Worm (Caenorhabditis elegans) whole organism, L4 larva: ENCODE data around the gene ZK402.2.

Source experiments
- F10B5.3 ChIP-seq: sonication (generic microtip); optimal IDR thresholded peaks from 2 replicates; lab custom pipeline; 2016; ENCODE audit warnings: mild to moderate bottlenecking, missing genetic modification characterization, missing compliant biosample characterization
- F26F4.8 ChIP-seq: fragments of 200-800 bp; sonication (Bioruptor generic); conservative IDR thresholded peaks from 2 replicates; pipeline ENCODE4 v1.3.6; 2022; ENCODE audit warnings: missing genetic modification characterization, missing compliant biosample characterization
- F37D6.2 ChIP-seq: sonication (generic microtip); optimal IDR thresholded peaks from 2 replicates; lab custom pipeline; 2016; ENCODE audit warnings: mild to moderate bottlenecking, missing genetic modification characterization, missing compliant biosample characterization
- F49E8.2 ChIP-seq: sonication (generic microtip); optimal IDR thresholded peaks from 2 replicates; lab custom pipeline; 2016; ENCODE audit warnings: missing compliant biosample characterization, mild to moderate bottlenecking, missing genetic modification characterization, borderline replicate concordance
- R02D3.7 ChIP-seq: fragments of 150-350 bp; sonication (generic microtip); optimal IDR thresholded peaks from 3 replicates; lab custom pipeline; 2014; ENCODE audit warnings: missing biosample characterization, missing genetic modification characterization
- T20F7.1 ChIP-seq: fragments of 200-800 bp; sonication (Bioruptor generic); optimal IDR thresholded peaks from 2 replicates; lab custom pipeline; 2018; ENCODE audit warnings: mild to moderate bottlenecking, missing genetic modification characterization, missing compliant biosample characterization
- T26A8.4 ChIP-seq: fragments of 200-800 bp; sonication (Bioruptor generic); IDR thresholded peaks from 2 replicates; pipeline ENCODE4 v1.3.6; 2022; ENCODE audit warnings: missing genetic modification characterization, missing compliant biosample characterization
- Y105C5A.15 ChIP-seq: fragments of 200-800 bp; sonication (Bioruptor generic); IDR thresholded peaks from 2 replicates; pipeline ENCODE4 v1.3.6; 2022; ENCODE audit warnings: missing genetic modification characterization, missing compliant biosample characterization
- Y48G9A.11 ChIP-seq: fragments of 200-800 bp; sonication (Bioruptor generic); IDR thresholded peaks from 2 replicates; pipeline ENCODE4 v1.3.6; 2022; ENCODE audit warnings: missing genetic modification reagents, missing genetic modification characterization, missing compliant biosample characterization
- ZK546.5 ChIP-seq, 2 experiments: sonication (generic microtip); optimal IDR thresholded peaks; 2 replicates each; lab custom pipeline; 2017; ENCODE audit warnings: missing biosample characterization in 2 of 2, missing genetic modification characterization in 2 of 2
- aha-1 ChIP-seq: fragments of 150-350 bp; peaks from one replicate; lab custom pipeline; 2014; ENCODE audit warnings: missing biosample characterization, missing genetic modification characterization
- aly-2 ChIP-seq: sonication (generic microtip); optimal IDR thresholded peaks from 2 replicates; lab custom pipeline; 2018; ENCODE audit warnings: missing biosample characterization, missing genetic modification characterization
- ceh-28 ChIP-seq: fragments of 150-350 bp; optimal IDR thresholded peaks from 2 replicates; lab custom pipeline; 2014; ENCODE audit warnings: missing biosample characterization, missing genetic modification reagents, missing genetic modification characterization
- ceh-44 ChIP-seq: fragments of 200-800 bp; sonication (Bioruptor generic); IDR thresholded peaks from 2 replicates; pipeline ENCODE4 v1.3.6; 2022; ENCODE audit warnings: missing genetic modification reagents, missing genetic modification characterization, missing compliant biosample characterization
- ceh-82 ChIP-seq: sonication (generic microtip); optimal IDR thresholded peaks from 2 replicates; lab custom pipeline; 2017; ENCODE audit warnings: missing biosample characterization, missing genetic modification characterization
- ctbp-1 ChIP-seq: fragments of 200-800 bp; sonication (Bioruptor generic); IDR thresholded peaks from 2 replicates; pipeline ENCODE4 v1.3.6; 2022; ENCODE audit warnings: missing genetic modification reagents, missing genetic modification characterization, missing compliant biosample characterization
- daf-16 ChIP-seq, 3 experiments: sonication (generic microtip); optimal IDR thresholded peaks; 2 replicates each; lab custom pipeline; 2016 to 2017; ENCODE audit warnings: missing genetic modification characterization in 3 of 3, missing genetic modification reagents in 3 of 3, mild to moderate bottlenecking in 2 of 3, missing compliant biosample characterization in 2 of 3, missing biosample characterization in 1 of 3, moderate library complexity in 1 of 3
- daf-19 ChIP-seq: fragments of 200-800 bp; sonication (Bioruptor generic); conservative IDR thresholded peaks from 2 replicates; pipeline ENCODE4 v1.3.6; 2022; ENCODE audit warnings: missing genetic modification characterization, missing compliant biosample characterization
- dmd-6 ChIP-seq: fragments of 200-800 bp; sonication (Bioruptor generic); IDR thresholded peaks from 2 replicates; pipeline ENCODE4 v1.3.6; 2022; ENCODE audit warnings: missing genetic modification reagents, missing genetic modification characterization, missing compliant biosample characterization
- dmd-9 ChIP-seq: fragments of 200-800 bp; sonication (Bioruptor generic); IDR thresholded peaks from 2 replicates; pipeline ENCODE4 v1.3.6; 2022; ENCODE audit warnings: missing genetic modification reagents, missing genetic modification characterization, missing compliant biosample characterization
- dve-1 ChIP-seq: sonication (generic microtip); optimal IDR thresholded peaks from 2 replicates; lab custom pipeline; 2017; ENCODE audit warnings: antibody characterized with exemption, mild to moderate bottlenecking, missing genetic modification characterization, missing compliant biosample characterization; ENCODE audit not compliant: insufficient read depth
- egl-43 ChIP-seq: fragments of 200-800 bp; sonication (Bioruptor generic); IDR thresholded peaks from 2 replicates; pipeline ENCODE4 v1.3.6; 2022; ENCODE audit warnings: missing genetic modification reagents, missing genetic modification characterization, missing compliant biosample characterization
- fos-1 ChIP-seq: fragments of 150-350 bp; optimal IDR thresholded peaks from 2 replicates; lab custom pipeline; 2014; ENCODE audit warnings: missing biosample characterization, missing genetic modification characterization
- hif-1 ChIP-seq, 2 experiments: sonication (generic microtip); optimal IDR thresholded peaks; 2 replicates each; lab custom pipeline; 2016 to 2017; ENCODE audit warnings: missing compliant biosample characterization in 2 of 2, missing genetic modification characterization in 2 of 2, missing genetic modification reagents in 2 of 2, missing genotype in 2 of 2, mild to moderate bottlenecking in 1 of 2
- hmg-1.1 ChIP-seq: fragments of 200-800 bp; sonication (Bioruptor generic); IDR thresholded peaks from 2 replicates; pipeline ENCODE4 v1.3.6; 2022; ENCODE audit warnings: missing genetic modification reagents, missing genetic modification characterization, missing compliant biosample characterization
- lim-7 ChIP-seq: fragments of 200-800 bp; sonication (Bioruptor generic); IDR thresholded peaks from 2 replicates; pipeline ENCODE4 v1.3.6; 2022; ENCODE audit warnings: missing genetic modification characterization, missing compliant biosample characterization
- lin-1 ChIP-seq: fragments of 200-800 bp; sonication (Bioruptor generic); IDR thresholded peaks from 2 replicates; pipeline ENCODE4 v1.3.6; 2022; ENCODE audit warnings: missing genetic modification reagents, missing genetic modification characterization, missing compliant biosample characterization
- lin-13 ChIP-seq: fragments of 150-350 bp; optimal IDR thresholded peaks from 2 replicates; lab custom pipeline; 2014; ENCODE audit warnings: missing biosample characterization, missing genetic modification reagents, missing genetic modification characterization
- lin-29 ChIP-seq: fragments of 200-800 bp; sonication (Bioruptor generic); IDR thresholded peaks from 2 replicates; pipeline ENCODE4 v1.3.6; 2022; ENCODE audit warnings: missing genetic modification reagents, missing genetic modification characterization, missing compliant biosample characterization
- lin-39 ChIP-seq: fragments of 150-350 bp; optimal IDR thresholded peaks from 2 replicates; lab custom pipeline; 2014; ENCODE audit warnings: missing biosample characterization, missing genetic modification reagents, missing genetic modification characterization
- madf-5 ChIP-seq, 2 experiments: fragments of 200-800 bp; sonication (Bioruptor generic); IDR thresholded peaks; 2 replicates each; pipeline ENCODE4 v1.3.6; 2022; ENCODE audit warnings: missing compliant biosample characterization in 2 of 2, missing genetic modification characterization in 2 of 2
- madf-9 ChIP-seq: fragments of 200-800 bp; sonication (Bioruptor generic); conservative IDR thresholded peaks from 2 replicates; pipeline ENCODE4 v1.3.6; 2022; ENCODE audit warnings: missing genetic modification reagents, missing genetic modification characterization, missing compliant biosample characterization
- mep-1 ChIP-seq: fragments of 150-350 bp; sonication (generic microtip); optimal IDR thresholded peaks from 3 replicates; lab custom pipeline; 2014; ENCODE audit warnings: missing biosample characterization, missing genetic modification characterization
- nhr-102 ChIP-seq: sonication (generic microtip); optimal IDR thresholded peaks from 2 replicates; lab custom pipeline; 2016; ENCODE audit warnings: mild to moderate bottlenecking, missing genetic modification characterization, moderate library complexity, missing compliant biosample characterization
- nhr-111 ChIP-seq: fragments of 200-800 bp; sonication (Bioruptor generic); optimal IDR thresholded peaks from 2 replicates; lab custom pipeline; 2018; ENCODE audit warnings: mild to moderate bottlenecking, missing genetic modification characterization, missing compliant biosample characterization
- nhr-237 ChIP-seq: sonication (generic microtip); optimal IDR thresholded peaks from 2 replicates; lab custom pipeline; 2017; ENCODE audit warnings: missing biosample characterization, missing genetic modification characterization
- nhr-76 ChIP-seq: fragments of 150-350 bp; optimal IDR thresholded peaks from 2 replicates; lab custom pipeline; 2014; ENCODE audit warnings: missing biosample characterization, missing genetic modification characterization
- nhr-77 ChIP-seq: fragments of 150-350 bp; optimal IDR thresholded peaks from 2 replicates; lab custom pipeline; 2014; ENCODE audit warnings: missing biosample characterization, missing genetic modification characterization
- php-3 ChIP-seq: fragments of 200-800 bp; sonication (Bioruptor generic); IDR thresholded peaks from 2 replicates; pipeline ENCODE4 v1.3.6; 2022; ENCODE audit warnings: missing genetic modification reagents, missing genetic modification characterization, missing compliant biosample characterization
- pqm-1 ChIP-seq: sonication (generic microtip); optimal IDR thresholded peaks from 2 replicates; lab custom pipeline; 2017; ENCODE audit warnings: missing biosample characterization, missing genetic modification characterization
- set-16 ChIP-seq: fragments of 200-800 bp; sonication (Bioruptor generic); IDR thresholded peaks from 2 replicates; pipeline ENCODE4 v1.3.6; 2022; ENCODE audit warnings: missing genetic modification reagents, missing genetic modification characterization, missing compliant biosample characterization
- snpc-1.2 ChIP-seq: fragments of 200-800 bp; sonication (Bioruptor generic); IDR thresholded peaks from 2 replicates; pipeline ENCODE4 v1.3.6; 2022; ENCODE audit warnings: missing genetic modification reagents, missing genetic modification characterization, missing compliant biosample characterization
- snpc-4 ChIP-seq: fragments of 150-350 bp; optimal IDR thresholded peaks from 2 replicates; lab custom pipeline; 2014; ENCODE audit warnings: missing biosample characterization, missing genetic modification characterization
- spr-1 ChIP-seq: sonication (generic microtip); optimal IDR thresholded peaks from 2 replicates; lab custom pipeline; 2016; ENCODE audit warnings: mild to moderate bottlenecking, missing genetic modification characterization, missing compliant biosample characterization
- spr-3 ChIP-seq: fragments of 200-800 bp; sonication (Bioruptor generic); optimal IDR thresholded peaks from 2 replicates; lab custom pipeline; 2018; ENCODE audit warnings: mild to moderate bottlenecking, missing genetic modification characterization, missing compliant biosample characterization
- tag-97 ChIP-seq: fragments of 200-800 bp; sonication (Bioruptor generic); IDR thresholded peaks from 2 replicates; pipeline ENCODE4 v1.3.6; 2022; ENCODE audit warnings: missing genetic modification characterization, missing compliant biosample characterization
- tra-1 ChIP-seq: fragments of 200-800 bp; sonication (Bioruptor generic); IDR thresholded peaks from 2 replicates; pipeline ENCODE4 v1.3.6; 2022; ENCODE audit warnings: missing genetic modification reagents, missing genetic modification characterization, missing compliant biosample characterization
- unc-62 ChIP-seq, 3 experiments: fragments of 150-350 bp in 1 of 3; sonication (generic microtip); optimal IDR thresholded peaks in 2 of 3; peaks in 1 of 3; 1 replicate in 1 of 3; 2 replicates in 2 of 3; lab custom pipeline; 2014 to 2017; ENCODE audit warnings: missing biosample characterization in 3 of 3, missing genetic modification characterization in 3 of 3, missing genetic modification reagents in 3 of 3, missing genotype in 1 of 3
- vab-7 ChIP-seq: fragments of 200-800 bp; sonication (Bioruptor generic); IDR thresholded peaks from 2 replicates; pipeline ENCODE4 v1.3.6; 2022; ENCODE audit warnings: missing genetic modification reagents, missing genetic modification characterization, missing compliant biosample characterization
- zfp-2 ChIP-seq: sonication (generic microtip); optimal IDR thresholded peaks from 2 replicates; lab custom pipeline; 2016; ENCODE audit warnings: mild to moderate bottlenecking, missing genetic modification characterization, missing compliant biosample characterization
- zip-11 ChIP-seq: fragments of 200-800 bp; sonication (Bioruptor generic); IDR thresholded peaks from 2 replicates; pipeline ENCODE4 v1.3.6; 2022; ENCODE audit warnings: missing genetic modification characterization, missing compliant biosample characterization
- zip-2 ChIP-seq: fragments of 150-350 bp; optimal IDR thresholded peaks from 2 replicates; lab custom pipeline; 2014; ENCODE audit warnings: missing biosample characterization, missing genetic modification characterization

ZK402.2 gene

DNA sequence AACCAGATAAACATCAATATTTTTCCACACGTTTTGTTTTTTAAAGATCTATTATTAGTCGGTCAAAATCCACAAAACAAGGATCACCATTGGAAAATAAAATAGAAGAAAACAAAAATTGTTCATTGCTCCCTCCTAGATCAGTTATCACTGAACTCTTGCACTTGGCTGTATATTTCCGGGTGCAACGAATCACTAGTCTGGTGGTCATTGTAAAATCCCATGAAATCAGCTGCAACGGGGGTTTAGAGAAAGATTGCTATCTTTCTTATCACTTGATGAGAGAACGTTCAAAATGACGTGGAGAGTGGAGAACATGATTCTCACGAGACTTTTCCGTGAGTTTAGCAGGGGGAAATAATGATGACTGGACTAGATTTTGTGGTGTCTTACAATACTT, 7.8 kb upstream of the ZK402.2 start (continued):
- no peak for TF ChIP-seq F49E8.2 (tag; lab: Kevin White, UChicago)
- TF ChIP-seq nhr-76: no peak
- no peak for TF ChIP-seq spr-1 (tag; lab: Kevin White, UChicago)
- no peak for TF ChIP-seq snpc-1.2 (GFP tag; lab: Robert Waterston, UW)
- peak; percentile 22 for TF ChIP-seq nhr-77
- TF ChIP-seq hif-1 (tag; optimal IDR thresholded peaks at IDR 0.05; lab: Kevin White, UChicago): peak in 1 of 2 experiments; percentile 74
- peak; percentile 60 for TF ChIP-seq dmd-6
- no peak for TF ChIP-seq dve-1 (tag; lab: Kevin White, UChicago)
- TF ChIP-seq daf-16 (GFP tag; optimal IDR thresholded peaks at IDR 0.05; lab: Kevin White, UChicago): peak in 1 of 2 experiments; percentile 74
- no peak for TF ChIP-seq daf-16 (tag; optimal IDR thresholded peaks at IDR 0.05; lab: Kevin White, UChicago)
- TF ChIP-seq lin-1 (GFP tag; lab: Robert Waterston, UW): no peak
- TF ChIP-seq unc-62 (GFP tag; optimal IDR thresholded peaks at IDR 0.05 in 1 of 2; lab: Kevin White, UChicago): peak in 1 of 2 experiments; percentile 66
- TF ChIP-seq unc-62 (tag; optimal IDR thresholded peaks at IDR 0.05; lab: Kevin White, UChicago): no peak
- TF ChIP-seq tra-1 (GFP tag; lab: Robert Waterston, UW): no peak
- TF ChIP-seq T26A8.4 (GFP tag; lab: Robert Waterston, UW): peak; percentile 49; the same call in 1 of the 2 replicates
- no peak for TF ChIP-seq F37D6.2 (tag; lab: Kevin White, UChicago)
- no peak for TF ChIP-seq egl-43 (GFP tag; lab: Robert Waterston, UW)
- TF ChIP-seq php-3 (GFP tag; lab: Robert Waterston, UW): no peak
- no peak for TF ChIP-seq ZK546.5 (tag; optimal IDR thresholded peaks at IDR 0.05; lab: Kevin White, UChicago)
- TF ChIP-seq daf-19 (GFP tag; lab: Robert Waterston, UW): no peak
- no peak for TF ChIP-seq hmg-1.1
- no peak for TF ChIP-seq zip-11
- no peak for TF ChIP-seq lim-7 (GFP tag; lab: Robert Waterston, UW)
- TF ChIP-seq zfp-2 (tag; lab: Kevin White, UChicago): no peak
- TF ChIP-seq ceh-82: no peak
- no peak for TF ChIP-seq T20F7.1 (GFP tag; lab: Kevin White, UChicago)
- no peak for TF ChIP-seq lin-13 (GFP tag; lab: Kevin White, UChicago)
- TF ChIP-seq Y105C5A.15 (GFP tag; lab: Robert Waterston, UW): no peak
- no peak for TF ChIP-seq snpc-4
- no peak for TF ChIP-seq nhr-102 (tag; lab: Kevin White, UChicago)
- no peak for TF ChIP-seq lin-39
- no peak for TF ChIP-seq madf-5 (GFP tag; IDR thresholded peaks at IDR 0.05; lab: Robert Waterston, UW)
- TF ChIP-seq ceh-28: no peak
- no peak for TF ChIP-seq R02D3.7
- TF ChIP-seq tag-97: no peak
- TF ChIP-seq spr-3: no peak
- TF ChIP-seq zip-2 (tag; lab: Kevin White, UChicago): no peak
- no peak for TF ChIP-seq Y48G9A.11 (GFP tag; lab: Robert Waterston, UW)
- no peak for TF ChIP-seq aly-2 (tag; lab: Kevin White, UChicago)
- no peak for TF ChIP-seq vab-7 (GFP tag; lab: Robert Waterston, UW)
- no peak for TF ChIP-seq nhr-237 (tag; lab: Kevin White, UChicago)
- TF ChIP-seq F26F4.8 (GFP tag; lab: Robert Waterston, UW): no peak
- no peak for TF ChIP-seq mep-1 (tag; lab: Kevin White, UChicago)
- no peak for TF ChIP-seq lin-29 (GFP tag; lab: Robert Waterston, UW)
- no peak for TF ChIP-seq madf-9 (GFP tag; lab: Robert Waterston, UW)
- TF ChIP-seq ceh-44 (GFP tag; lab: Robert Waterston, UW): no peak
- no peak for TF ChIP-seq set-16 (GFP tag; lab: Robert Waterston, UW)
- no peak for TF ChIP-seq dmd-9
- TF ChIP-seq ctbp-1 (GFP tag; lab: Robert Waterston, UW): no peak
- no peak for TF ChIP-seq F10B5.3 (tag; lab: Kevin White, UChicago)
- no peak for TF ChIP-seq nhr-111
- TF ChIP-seq aha-1 (tag; lab: Kevin White, UChicago): no peak
- TF ChIP-seq fos-1: no peak
- no peak for TF ChIP-seq pqm-1
